Worm (Caenorhabditis elegans): Measurements from ENCODE around the gene lido-11.

- TF ChIP-seq aly-2 (tag; optimal IDR thresholded peaks at IDR 0.05): no peak
- TF ChIP-seq lin-39 (tag; optimal IDR thresholded peaks at IDR 0.05): no peak
- no peak for TF ChIP-seq snpc-4 (tag; optimal IDR thresholded peaks at IDR 0.05)
- no peak for TF ChIP-seq ama-1 (optimal IDR thresholded peaks at IDR 0.05)
- TF ChIP-seq fkh-10 (GFP tag; optimal IDR thresholded peaks at IDR 0.05): no peak
- no peak for TF ChIP-seq pqm-1 (tag; optimal IDR thresholded peaks at IDR 0.05)
- no peak for TF ChIP-seq fkh-2 (tag; optimal IDR thresholded peaks at IDR 0.05)
- no peak for TF ChIP-seq egl-27 (tag; optimal IDR thresholded peaks at IDR 0.05)
- TF ChIP-seq nhr-76 (tag; optimal IDR thresholded peaks at IDR 0.05): no peak
Observed at ce11 chrII:2997828-2998441, 5.8 kb upstream of the lido-11 start.
